Fruit fly (Drosophila melanogaster): ENCODE data around the gene CG33946.

The CG33946 gene

DNA sequence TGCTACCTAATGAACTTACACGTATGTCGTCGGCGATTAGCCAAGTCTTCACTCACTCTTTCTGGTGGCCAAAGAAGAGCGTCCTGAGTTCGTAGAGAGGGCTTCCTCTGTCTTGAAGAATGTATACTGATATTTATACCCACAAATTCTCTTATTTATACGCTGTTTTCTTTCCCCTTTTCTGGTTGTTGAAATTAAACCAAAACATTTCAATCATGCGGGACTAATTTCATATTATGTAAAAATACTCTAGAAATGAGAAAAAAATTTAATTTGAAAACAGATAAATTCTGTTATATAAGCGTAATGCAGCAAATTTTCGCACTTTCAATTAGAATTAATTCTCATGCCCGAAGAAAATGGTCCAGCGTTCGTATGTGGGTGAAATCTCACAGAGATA, 12.9 kb downstream of the CG33946 start, which contains the start of gene BG642312:
BG642312 (minus strand) TSS at position 101 of the 400 bp plus-strand sequence.
- TF ChIP-seq noc (tag; optimal IDR thresholded peaks at IDR 0.05) = no peak

DNA sequence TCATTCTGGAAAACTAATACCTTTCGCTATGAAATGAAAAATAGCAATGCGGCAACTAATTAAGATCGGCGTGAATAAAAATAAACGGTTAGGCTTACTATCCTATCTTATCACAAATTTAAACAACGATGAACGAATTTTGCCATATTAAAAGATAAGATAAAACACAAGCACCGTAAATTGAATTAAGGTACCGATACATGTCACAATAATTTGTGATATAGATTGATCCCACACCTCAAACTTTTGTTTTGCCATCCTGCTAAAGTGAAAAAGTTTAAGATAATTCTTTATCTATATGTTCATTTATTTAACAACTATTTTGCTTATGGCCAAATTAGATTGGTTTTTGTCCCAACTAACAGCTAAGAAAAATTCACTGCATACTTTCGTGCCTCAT, 13.7 kb downstream of the CG33946 start, which contains the start of gene CG42714:
CG42714 (minus strand) TSS at position 22 of the 400 bp plus-strand sequence.
- no peak for TF ChIP-seq noc (tag; optimal IDR thresholded peaks at IDR 0.05)

DNA sequence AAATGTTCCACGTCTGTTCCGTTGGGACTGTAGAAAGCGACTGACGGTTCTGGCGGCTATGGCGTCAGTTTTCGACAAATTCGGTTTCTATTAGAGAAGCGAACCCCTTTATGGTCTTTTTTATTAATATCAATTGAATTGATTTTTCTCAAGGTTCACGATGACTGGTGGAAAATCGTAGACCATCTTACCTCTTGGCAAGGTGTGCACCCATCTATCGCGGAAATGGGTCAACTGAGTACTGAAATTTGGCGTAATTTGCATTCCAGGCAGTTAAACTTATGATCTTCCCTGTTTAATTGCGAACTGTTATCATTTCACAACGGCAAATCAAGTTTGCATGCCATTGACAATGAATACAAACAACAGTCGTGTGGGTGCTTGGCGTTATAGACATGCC, 19.6 kb downstream of the CG33946 start, which contains the start of gene CG10226:
CG10226 (minus strand) TSS at position 101 of the 400 bp plus-strand sequence.
- TF ChIP-seq noc (tag; optimal IDR thresholded peaks at IDR 0.05) = no peak

DNA sequence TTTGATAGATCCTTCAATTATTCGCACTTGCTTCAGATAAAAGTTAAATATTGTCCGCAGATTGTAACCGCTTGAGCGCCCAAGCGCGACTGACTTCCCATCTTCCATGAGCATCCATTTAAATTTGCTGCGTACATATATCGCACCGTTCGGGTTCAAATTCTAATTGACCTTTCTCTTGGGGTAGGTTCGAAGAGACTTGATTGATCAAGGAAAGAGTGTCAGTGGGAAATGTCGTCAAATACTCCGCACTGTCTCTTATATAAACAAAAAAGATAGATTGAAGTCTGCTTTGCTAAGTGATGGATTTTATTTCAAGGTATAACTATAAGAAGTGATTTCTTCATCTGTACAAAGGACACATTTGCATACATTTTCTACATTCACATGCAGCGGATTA, 25.3 kb downstream of the CG33946 start, which contains the start of gene Mdr65:
Mdr65 (minus strand) TSS at position 101 of the 400 bp plus-strand sequence.
- no peak for TF ChIP-seq noc (tag; optimal IDR thresholded peaks at IDR 0.05)

- no peak for TF ChIP-seq noc (tag; optimal IDR thresholded peaks at IDR 0.05)
These were observed 29.1 kb downstream of the CG33946 start for dm6 chr3L:6249178-6250078.

DNA sequence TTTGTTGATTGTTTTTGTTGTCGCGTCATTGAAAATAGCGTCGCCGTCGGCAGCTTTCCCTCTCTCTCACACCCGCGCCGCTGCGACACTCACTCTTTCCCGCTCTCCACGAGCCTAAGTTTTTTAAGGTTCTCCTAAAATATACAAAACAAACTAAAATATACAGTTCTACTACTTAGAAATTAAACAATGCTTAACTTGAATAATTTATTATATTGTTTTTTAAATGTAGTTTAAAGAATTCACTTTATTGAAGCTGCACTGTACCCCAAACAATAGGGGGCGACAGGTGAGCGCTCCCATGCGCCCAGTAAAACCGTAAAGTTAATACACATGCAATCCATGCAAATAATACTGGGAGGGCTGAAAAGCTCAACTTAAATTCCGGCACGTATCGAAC, 33.4 kb downstream of the CG33946 start:
- TF ChIP-seq noc (tag; optimal IDR thresholded peaks at IDR 0.05) = no peak

dm6 chr3L:6254427-6255105, 34.2 kb downstream of the CG33946 start:
- TF ChIP-seq noc (tag; optimal IDR thresholded peaks at IDR 0.05) = no peak

DNA sequence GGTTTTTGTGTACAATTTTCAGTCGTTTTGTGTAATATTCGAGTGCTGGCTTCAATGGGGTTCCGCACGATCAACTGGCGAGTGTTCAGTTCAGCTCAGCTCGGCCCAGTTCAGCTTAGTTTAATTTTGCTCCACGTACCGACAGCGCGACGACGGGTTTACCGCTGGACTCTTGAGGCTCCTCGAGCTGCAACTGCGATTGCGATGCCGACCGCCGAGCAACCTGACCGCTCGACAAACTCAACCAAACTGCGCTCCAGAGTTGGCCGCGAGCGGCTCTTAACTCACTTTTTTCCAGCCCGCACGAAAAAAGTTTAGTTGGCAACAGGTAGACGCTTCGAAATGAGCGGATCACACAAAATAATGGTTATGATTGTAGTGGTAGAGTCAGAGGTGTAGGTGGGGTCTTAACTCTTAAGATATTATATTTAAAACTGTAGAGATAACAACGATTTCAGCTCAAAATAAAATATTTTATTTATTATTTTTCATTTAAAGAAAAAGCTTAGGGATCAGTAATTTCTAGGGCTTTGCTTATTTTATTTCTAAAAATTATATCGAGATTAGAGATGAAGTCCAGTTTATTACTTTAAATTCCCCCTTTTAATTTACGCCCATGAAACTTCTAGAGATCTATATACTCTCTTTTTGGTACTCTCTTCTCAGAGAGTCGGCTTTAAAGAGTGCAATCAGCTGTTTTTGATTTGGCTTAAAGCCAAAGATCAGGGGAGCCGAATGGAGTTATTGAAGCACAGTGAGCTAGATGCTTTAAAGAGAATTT, 36.2 kb downstream of the CG33946 start, which contains the start of gene Best2:
Best2 (minus strand) TSS at position 258 of the 781 bp plus-strand sequence.
- peak; percentile 88 for TF ChIP-seq noc (tag; optimal IDR thresholded peaks at IDR 0.05)

dm6 chr3L:6258660-6259059, 38.3 kb downstream of the CG33946 start, which contains the start of gene CG10163:
Gene CG10163, minus strand, starts transcription at chr3L:6258760.
- TF ChIP-seq noc (tag; optimal IDR thresholded peaks at IDR 0.05) = no peak

- TF ChIP-seq noc (tag; optimal IDR thresholded peaks at IDR 0.05) = no peak
These were observed 40.9 kb downstream of the CG33946 start for dm6 chr3L:6261230-6261629.

DNA sequence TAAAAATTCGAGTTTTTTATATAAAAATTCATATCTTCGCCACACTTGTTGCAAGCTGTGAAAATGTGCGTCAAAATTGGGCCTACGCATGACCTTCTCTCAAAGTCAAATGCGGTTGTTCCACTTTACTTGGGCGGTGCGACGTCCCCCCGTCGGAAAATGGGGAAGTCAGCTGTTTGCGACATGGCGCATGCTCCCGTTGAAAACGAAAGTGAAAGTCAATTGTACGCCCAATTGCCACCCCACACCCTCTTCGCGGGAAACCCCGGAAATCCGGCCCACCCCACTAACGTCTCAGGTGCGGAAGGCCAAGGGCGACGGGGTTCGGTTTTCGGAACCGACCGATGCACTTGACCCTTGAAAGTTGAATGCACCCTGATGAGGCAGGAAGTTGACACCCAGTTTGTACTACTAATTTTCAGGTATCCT, 41.7 kb downstream of the CG33946 start:
- no peak for TF ChIP-seq noc (tag; optimal IDR thresholded peaks at IDR 0.05)

- TF ChIP-seq noc (tag; optimal IDR thresholded peaks at IDR 0.05) = peak; percentile 94
These were observed 42.4 kb downstream of the CG33946 start, which contains the start of gene Ldh for dm6 chr3L:6262644-6263404. Gene Ldh, minus strand, starts transcription at chr3L:6262694.

dm6 chr3L:6263470-6263869, 43.1 kb downstream of the CG33946 start:
- no peak for TF ChIP-seq noc (tag; optimal IDR thresholded peaks at IDR 0.05)

- no peak for TF ChIP-seq noc (tag; optimal IDR thresholded peaks at IDR 0.05)
These were observed 43.8 kb downstream of the CG33946 start for dm6 chr3L:6263896-6264841.
